Worm (Caenorhabditis elegans): Measurements from ENCODE around the gene nas-4.

Gene nas-4

ce11 chrIII:6453665-6454064 is 38.2 kb upstream of the nas-4 start (continued):
- no peak for TF ChIP-seq lag-1 (GFP tag; IDR thresholded peaks at IDR 0.05)
- no peak for TF ChIP-seq ztf-3 (GFP tag; optimal IDR thresholded peaks at IDR 0.05)
- peak; percentile 37 for TF ChIP-seq nhr-90 (tag; optimal IDR thresholded peaks at IDR 0.05)
- TF ChIP-seq madf-6 (GFP tag; IDR thresholded peaks at IDR 0.05) = peak; percentile 55; the same call in 1 of the 2 replicates
- TF ChIP-seq C17E4.6 (GFP tag; IDR thresholded peaks at IDR 0.05) = no peak
- no peak for TF ChIP-seq aptf-2 (GFP tag; conservative IDR thresholded peaks at IDR 0.05)
- no peak for TF ChIP-seq egl-44 (GFP tag; IDR thresholded peaks at IDR 0.05)
- TF ChIP-seq attf-5 (GFP tag; optimal IDR thresholded peaks at IDR 0.05) = peak; percentile 98
- TF ChIP-seq mcd-1 (GFP tag; IDR thresholded peaks at IDR 0.05) = peak; percentile 77
- no peak for TF ChIP-seq nfya-2 (GFP tag; IDR thresholded peaks at IDR 0.05)
- no peak for TF ChIP-seq F22D6.2 (tag; optimal IDR thresholded peaks at IDR 0.05)
- no peak for TF ChIP-seq xnd-1 (tag; optimal IDR thresholded peaks at IDR 0.05)
- no peak for TF ChIP-seq F52B5.7 (tag; optimal IDR thresholded peaks at IDR 0.05)
- TF ChIP-seq madf-10 (tag; optimal IDR thresholded peaks at IDR 0.05) = no peak
- no peak for TF ChIP-seq ceh-40 (GFP tag; IDR thresholded peaks at IDR 0.05)
- TF ChIP-seq mel-28 (tag; optimal IDR thresholded peaks at IDR 0.05; ENCODE audit: borderline replicate concordance) = no peak
- TF ChIP-seq pbrm-1 (GFP tag; IDR thresholded peaks at IDR 0.05) = peak; percentile 76
- TF ChIP-seq snpc-4 (GFP tag; optimal IDR thresholded peaks at IDR 0.05) = peak; percentile 48
- TF ChIP-seq snpc-4 (tag; optimal IDR thresholded peaks at IDR 0.05) = peak; percentile 14 to 62 (median 31)
- peak; percentile 43; the same call in 1 of the 2 replicates for TF ChIP-seq egrh-3 (GFP tag; IDR thresholded peaks at IDR 0.05)
- TF ChIP-seq somi-1 (GFP tag; optimal IDR thresholded peaks at IDR 0.05) = peak; percentile 9
- no peak for TF ChIP-seq him-1 (tag; optimal IDR thresholded peaks at IDR 0.05)
- no peak for TF ChIP-seq nhr-120 (GFP tag; IDR thresholded peaks at IDR 0.05)
- peak; percentile 17; the same call in 1 of the 2 replicates for TF ChIP-seq lin-26 (GFP tag; IDR thresholded peaks at IDR 0.05)
- no peak for TF ChIP-seq bed-2 (GFP tag; IDR thresholded peaks at IDR 0.05)
- TF ChIP-seq dox-1 (GFP tag; IDR thresholded peaks at IDR 0.05) = peak; percentile 91
- TF ChIP-seq ama-1 (optimal IDR thresholded peaks at IDR 0.05) = no peak
- TF ChIP-seq ama-1 (GFP tag; optimal IDR thresholded peaks at IDR 0.05) = no peak
- TF ChIP-seq lsl-1 (GFP tag; optimal IDR thresholded peaks at IDR 0.05) = peak; percentile 65
- no peak for TF ChIP-seq ceh-79 (tag; optimal IDR thresholded peaks at IDR 0.05)
- TF ChIP-seq efl-1 (GFP tag; optimal IDR thresholded peaks at IDR 0.05) = peak; percentile 46
- no peak for TF ChIP-seq ztf-22 (GFP tag; optimal IDR thresholded peaks at IDR 0.05)
- no peak for TF ChIP-seq snpc-1.1 (tag; optimal IDR thresholded peaks at IDR 0.05; ENCODE audit: insufficient read depth)
- TF ChIP-seq snpc-3.4 (tag; optimal IDR thresholded peaks at IDR 0.05) = peak; percentile 73
- peak in 1 of 3 experiments; percentile 86 for TF ChIP-seq lin-35 (GFP tag; optimal IDR thresholded peaks at IDR 0.05)
- TF ChIP-seq B0261.1 (tag; optimal IDR thresholded peaks at IDR 0.05) = no peak
- no peak for TF ChIP-seq athp-1 (tag; optimal IDR thresholded peaks at IDR 0.05)
- TF ChIP-seq nfyb-1 (GFP tag; IDR thresholded peaks at IDR 0.05) = no peak
- TF ChIP-seq ccch-3 (GFP tag; optimal IDR thresholded peaks at IDR 0.05) = no peak
- no peak for TF ChIP-seq lsy-27 (tag; optimal IDR thresholded peaks at IDR 0.05; ENCODE audit: borderline replicate concordance, insufficient read depth)
- TF ChIP-seq F57A8.1 (GFP tag; optimal IDR thresholded peaks at IDR 0.05) = no peak
- peak; percentile 62 for TF ChIP-seq B0336.3 (GFP tag; IDR thresholded peaks at IDR 0.05)
- no peak for TF ChIP-seq tbx-9 (tag; optimal IDR thresholded peaks at IDR 0.05; ENCODE audit: borderline replicate concordance)
- peak; percentile 85 for TF ChIP-seq rcor-1 (GFP tag; IDR thresholded peaks at IDR 0.05)
- TF ChIP-seq hlh-12 (tag; optimal IDR thresholded peaks at IDR 0.05) = no peak
- no peak for TF ChIP-seq F37B4.10 (GFP tag; IDR thresholded peaks at IDR 0.05)
- no peak for TF ChIP-seq sptf-2 (GFP tag; optimal IDR thresholded peaks at IDR 0.05)
- no peak for TF ChIP-seq rpc-1 (optimal IDR thresholded peaks at IDR 0.05)
- no peak for TF ChIP-seq rpc-1 (tag; optimal IDR thresholded peaks at IDR 0.05)
- TF ChIP-seq hrde-1 (tag; optimal IDR thresholded peaks at IDR 0.05; ENCODE audit: borderline replicate concordance) = no peak
